Worm (Caenorhabditis elegans) whole organism, late embryonic: Measurements from ENCODE around the gene irld-50.

Source experiments
- F13H6.1 ChIP-seq: sonication (generic microtip); optimal IDR thresholded peaks from 2 replicates; lab custom pipeline; 2016; ENCODE audit warnings: missing genetic modification characterization, missing compliant biosample characterization
- ama-1 ChIP-seq: fragments of 150-350 bp; optimal IDR thresholded peaks from 2 replicates; lab custom pipeline; 2014
- dve-1 ChIP-seq: sonication (generic microtip); optimal IDR thresholded peaks from 2 replicates; lab custom pipeline; 2017; ENCODE audit warnings: antibody characterized with exemption, mild to moderate bottlenecking, missing genetic modification characterization, missing compliant biosample characterization
- nfya-1 ChIP-seq: sonication (generic microtip); optimal IDR thresholded peaks from 2 replicates; lab custom pipeline; 2017; ENCODE audit warnings: missing genetic modification characterization, mild to moderate bottlenecking, missing compliant biosample characterization, antibody characterized with exemption, moderate library complexity
- nhr-11 ChIP-seq: fragments of 150-350 bp; optimal IDR thresholded peaks from 2 replicates; lab custom pipeline; 2014; ENCODE audit warnings: missing biosample characterization, missing genetic modification characterization
- pax-1 ChIP-seq: fragments of 150-350 bp; optimal IDR thresholded peaks from 2 replicates; lab custom pipeline; 2014; ENCODE audit warnings: missing biosample characterization, missing genetic modification characterization

- TF ChIP-seq dve-1 (tag; lab: Kevin White, UChicago) = no peak
- TF ChIP-seq pax-1 (tag; lab: Kevin White, UChicago) = no peak
- no peak for TF ChIP-seq ama-1
- no peak for TF ChIP-seq F13H6.1 (tag; lab: Kevin White, UChicago)
- no peak for TF ChIP-seq nhr-11
- no peak for TF ChIP-seq nfya-1 (tag; lab: Kevin White, UChicago)
These were observed 32.7 kb upstream of the irld-50 start, which contains the start of gene nhr-88 for ce11 chrII:2976597-2976996.
